Fruit fly (Drosophila melanogaster) Kc167 (cell line): ENCODE data around the gene shakB.

Experiments used
- Myc ChIP-seq: fragments of >200 bp; optimal IDR thresholded peaks from 2 replicates; lab custom pipeline; 2017; ENCODE audit warnings: missing external identifiers
- Sin3A ChIP-seq: fragments of >200 bp; optimal IDR thresholded peaks from 2 replicates; lab custom pipeline; 2018; ENCODE audit warnings: missing external identifiers
- h ChIP-seq: fragments of >200 bp; optimal IDR thresholded peaks from 3 replicates; lab custom pipeline; 2018; ENCODE audit warnings: missing external identifiers
- insv ChIP-seq: fragments of >200 bp; optimal IDR thresholded peaks from 3 replicates; lab custom pipeline; 2018; ENCODE audit warnings: missing external identifiers
- psq ChIP-seq: fragments of >200 bp; optimal IDR thresholded peaks from 2 replicates; lab custom pipeline; 2017; ENCODE audit warnings: missing external identifiers
- ttk ChIP-seq: sonication (Bioruptor generic); optimal IDR thresholded peaks from 2 replicates; lab custom pipeline; 2017; ENCODE audit warnings: missing external identifiers

Gene shakB

dm6 chrX:20728591-20728990 lies 198.3 kb downstream of the shakB start:
- TF ChIP-seq Myc (lab: Kevin White, UChicago) (no peak), h (no peak), insv (lab: Kevin White, UChicago) (no peak), ttk (lab: Kevin White, UChicago) (no peak), Sin3A (lab: Kevin White, UChicago) (no peak), psq (lab: Kevin White, UChicago) (no peak)

- TF ChIP-seq ttk (lab: Kevin White, UChicago) (no peak), insv (lab: Kevin White, UChicago) (no peak), Sin3A (lab: Kevin White, UChicago) (no peak)
Measured at dm6 chrX:20724475-20724874, 202.4 kb downstream of the shakB start.

dm6 chrX:20723207-20723606 lies 203.6 kb downstream of the shakB start:
- no peak for TF ChIP-seq h
- no peak for TF ChIP-seq insv (lab: Kevin White, UChicago)
- TF ChIP-seq Sin3A (lab: Kevin White, UChicago): no peak
- no peak for TF ChIP-seq psq (lab: Kevin White, UChicago)
- no peak for TF ChIP-seq Myc (lab: Kevin White, UChicago)
- no peak for TF ChIP-seq ttk (lab: Kevin White, UChicago)

dm6 chrX:20721724-20722344 lies 205.0 kb downstream of the shakB start:
- TF ChIP-seq insv (lab: Kevin White, UChicago) (no peak), ttk (lab: Kevin White, UChicago) (no peak), psq (lab: Kevin White, UChicago) (no peak), Myc (lab: Kevin White, UChicago) (no peak)

- TF ChIP-seq h (no peak), psq (lab: Kevin White, UChicago) (no peak), Sin3A (lab: Kevin White, UChicago) (no peak), Myc (lab: Kevin White, UChicago) (no peak), insv (lab: Kevin White, UChicago) (no peak), ttk (lab: Kevin White, UChicago) (no peak)
Measured at dm6 chrX:20717461-20717860, 209.4 kb downstream of the shakB start.

- no peak for TF ChIP-seq psq (lab: Kevin White, UChicago)
- no peak for TF ChIP-seq Sin3A (lab: Kevin White, UChicago)
- no peak for TF ChIP-seq Myc (lab: Kevin White, UChicago)
Measured at dm6 chrX:20713317-20713716, 213.5 kb downstream of the shakB start.
